Worm (Caenorhabditis elegans): ENCODE data around the gene hpo-31.

DNA sequence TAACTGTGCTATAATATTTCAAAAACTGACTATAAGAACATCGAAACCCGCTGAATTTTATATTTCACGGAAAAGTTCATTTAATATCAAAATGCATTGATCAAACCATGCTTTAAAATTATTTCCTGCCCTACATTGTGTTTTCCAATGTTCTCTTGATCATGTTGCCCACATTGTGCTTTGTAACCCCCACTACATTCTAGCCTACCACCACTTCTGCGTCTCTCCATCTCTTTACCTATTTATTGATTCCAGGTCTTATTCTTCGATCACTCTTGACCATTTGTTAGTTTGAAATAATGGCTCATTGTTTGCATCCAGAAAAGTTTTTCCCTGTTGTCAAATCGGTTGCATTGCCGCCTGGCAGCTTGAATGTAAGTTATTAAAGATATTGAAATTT lies 40.7 kb upstream of the hpo-31 start, which contains the start of gene decr-1.1:
- TF ChIP-seq nhr-28 (tag; optimal IDR thresholded peaks at IDR 0.05) (no peak), nhr-23 (tag; optimal IDR thresholded peaks at IDR 0.05) (no peak), daf-12 (tag; optimal IDR thresholded peaks at IDR 0.05) (no peak), elt-1 (tag; optimal IDR thresholded peaks at IDR 0.05) (no peak), unc-62 (GFP tag; optimal IDR thresholded peaks at IDR 0.05) (no peak), zag-1 (tag; optimal IDR thresholded peaks at IDR 0.05) (no peak), lsy-12 (tag; optimal IDR thresholded peaks at IDR 0.05) (no peak), egl-27 (tag; optimal IDR thresholded peaks at IDR 0.05) (no peak), hmg-11 (tag; optimal IDR thresholded peaks at IDR 0.05) (no peak), pha-4 (tag; optimal IDR thresholded peaks at IDR 0.05) (peak; percentile 37), unc-39 (tag; optimal IDR thresholded peaks at IDR 0.05) (no peak), pqm-1 (tag; optimal IDR thresholded peaks at IDR 0.05) (peak; percentile 64), nhr-76 (tag; optimal IDR thresholded peaks at IDR 0.05) (no peak)
